Worm (Caenorhabditis elegans): ENCODE measurements around the gene T23G4.127.

The T23G4.127 gene

ce11 chrIV:13692522-13692921 is 6.0 kb downstream of the T23G4.127 start:
- TF ChIP-seq gei-8 (GFP tag; optimal IDR thresholded peaks at IDR 0.05) (no peak), nhr-237 (tag; optimal IDR thresholded peaks at IDR 0.05) (no peak), pha-4 (GFP tag; IDR thresholded peaks at IDR 0.05) (no peak), pha-4 (tag; optimal IDR thresholded peaks at IDR 0.05) (no peak), vab-7 (GFP tag; IDR thresholded peaks at IDR 0.05) (no peak), set-16 (GFP tag; IDR thresholded peaks at IDR 0.05) (no peak), ceh-62 (tag; optimal IDR thresholded peaks at IDR 0.05) (no peak), mes-2 (tag; optimal IDR thresholded peaks at IDR 0.05; ENCODE audit: poor library complexity, severe bottlenecking) (no peak), daf-16 (GFP tag; optimal IDR thresholded peaks at IDR 0.05) (no peak), daf-16 (tag; optimal IDR thresholded peaks at IDR 0.05) (no peak), lin-29 (GFP tag; IDR thresholded peaks at IDR 0.05) (no peak), nhr-25 (tag; optimal IDR thresholded peaks at IDR 0.05; ENCODE audit: borderline replicate concordance, insufficient read depth) (no peak), F26F4.8 (GFP tag; conservative IDR thresholded peaks at IDR 0.05) (no peak), Y5F2A.4 (GFP tag; optimal IDR thresholded peaks at IDR 0.05) (no peak), hif-1 (tag; optimal IDR thresholded peaks at IDR 0.05) (no peak)

ce11 chrIV:13689302-13689880 is 9.1 kb downstream of the T23G4.127 start, which contains the start of gene T23G4.2:
TSS of gene T23G4.2 (minus strand) at chrIV:13689556.
- TF ChIP-seq aha-1 (tag) (peak; percentile 28), attf-4 (tag; optimal IDR thresholded peaks at IDR 0.05) (no peak), zip-2 (tag; optimal IDR thresholded peaks at IDR 0.05) (no peak), lir-3 (tag; optimal IDR thresholded peaks at IDR 0.05) (no peak), nhr-42 (GFP tag; IDR thresholded peaks at IDR 0.05) (no peak), snpc-4 (tag; optimal IDR thresholded peaks at IDR 0.05) (no peak), ceh-32 (tag; optimal IDR thresholded peaks at IDR 0.05; ENCODE audit: poor library complexity) (no peak), unc-62 (GFP tag; optimal IDR thresholded peaks at IDR 0.05 in 1 of 2) (peak in 1 of 2 experiments; percentile 99), unc-62 (tag; optimal IDR thresholded peaks at IDR 0.05) (no peak), hlh-11 (tag; optimal IDR thresholded peaks at IDR 0.05) (no peak), tra-1 (GFP tag; IDR thresholded peaks at IDR 0.05) (no peak), nhr-102 (tag; optimal IDR thresholded peaks at IDR 0.05) (no peak), lim-7 (GFP tag; IDR thresholded peaks at IDR 0.05) (no peak), skn-1 (tag; optimal IDR thresholded peaks at IDR 0.05) (no peak), Y105C5A.15 (GFP tag; IDR thresholded peaks at IDR 0.05) (no peak), ceh-20 (GFP tag; IDR thresholded peaks at IDR 0.05) (0 out of 2 replicates have a peak, but pooled peaks have one; percentile 30)

ce11 chrIV:13687631-13688030 is 10.9 kb downstream of the T23G4.127 start:
- no peak for TF ChIP-seq hmg-1.1 (GFP tag; IDR thresholded peaks at IDR 0.05)
- peak; percentile 78 for TF ChIP-seq snpc-1.2 (GFP tag; IDR thresholded peaks at IDR 0.05)
- TF ChIP-seq Y48G9A.11 (GFP tag; IDR thresholded peaks at IDR 0.05), result peak; percentile 70
- TF ChIP-seq unc-130 (GFP tag; optimal IDR thresholded peaks at IDR 0.05), result no peak

ce11 chrIV:13686965-13687425 is 11.5 kb downstream of the T23G4.127 start, which contains the start of gene nyn-1:
TSS of gene nyn-1 (minus strand) at chrIV:13687015.
- peak; percentile 37 for TF ChIP-seq R02D3.7 (tag; optimal IDR thresholded peaks at IDR 0.05)
- TF ChIP-seq arid-1 (GFP tag; conservative IDR thresholded peaks at IDR 0.05), result no peak
- TF ChIP-seq nhr-111 (GFP tag; optimal IDR thresholded peaks at IDR 0.05), result no peak
- peak; percentile 100 for TF ChIP-seq Y48G9A.11 (GFP tag; IDR thresholded peaks at IDR 0.05)
- no peak for TF ChIP-seq aha-1 (tag)
- no peak for TF ChIP-seq lin-38 (GFP tag; IDR thresholded peaks at IDR 0.05)
- TF ChIP-seq snpc-1.2 (GFP tag; IDR thresholded peaks at IDR 0.05), result peak; percentile 76
- TF ChIP-seq F37D6.2 (tag; optimal IDR thresholded peaks at IDR 0.05), result no peak
- no peak for TF ChIP-seq saeg-2 (GFP tag; IDR thresholded peaks at IDR 0.05)
- no peak for TF ChIP-seq D1046.2 (GFP tag; IDR thresholded peaks at IDR 0.05)
- TF ChIP-seq mes-2 (tag; optimal IDR thresholded peaks at IDR 0.05; ENCODE audit: poor library complexity, severe bottlenecking), result no peak
- no peak for TF ChIP-seq Y105C5A.15 (GFP tag; IDR thresholded peaks at IDR 0.05)
